5 worm cellular contexts compared by ENCODE assay signal in the genomic region with DNA sequence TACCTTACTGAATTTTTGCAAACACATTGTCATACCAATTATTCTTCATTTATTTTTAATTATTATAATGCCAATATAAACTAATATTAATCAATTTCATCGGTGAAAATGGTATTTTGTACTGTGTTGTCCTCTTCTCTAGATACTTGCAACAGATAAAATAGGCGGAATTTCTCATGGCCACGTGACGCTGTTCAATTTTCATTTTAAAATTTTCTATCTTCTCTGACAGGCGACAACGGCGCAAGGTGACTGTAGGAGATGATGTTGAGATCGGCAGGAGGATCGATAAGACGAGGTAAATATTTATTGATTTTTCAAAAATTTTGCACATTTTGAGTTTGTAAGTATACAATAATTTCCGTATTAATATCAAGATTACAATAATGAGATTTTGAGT.
A peak's percentile ranks its signal among the peaks of the same experiment; 100 is the strongest.
TF ChIP-seq lines count a peak whose summit lies in the region.

Gene ogdh-2, plus strand, starts transcription at position 233 of the 400 bp plus-strand sequence.

TF ChIP-seq in whole organism, L1 larva, 84 proteins besides CTCF, POLR2A, EP300 and RAD21 (continues in another document):
- TF ChIP-seq elt-3 (tag; optimal IDR thresholded peaks at IDR 0.05; lab: Kevin White, UChicago) (peak in 1 of 6 experiments; percentile 73), nhr-85 (tag; lab: Kevin White, UChicago) (peak; percentile 77), mdl-1 (tag; optimal IDR thresholded peaks at IDR 0.05; lab: Kevin White, UChicago) (peak in 1 of 2 experiments; percentile 39), blmp-1 (tag; optimal IDR thresholded peaks at IDR 0.05; lab: Kevin White, UChicago) (peak; percentile 85), unc-86 (tag; optimal IDR thresholded peaks at IDR 0.05; lab: Kevin White, UChicago) (no peak), nhr-71 (tag; optimal IDR thresholded peaks at IDR 0.05; lab: Kevin White, UChicago) (peak; percentile 39), tlp-1 (tag; optimal IDR thresholded peaks at IDR 0.05; lab: Kevin White, UChicago) (no peak), Y116A8C.19 (tag; optimal IDR thresholded peaks at IDR 0.05; lab: Kevin White, UChicago; ENCODE audit: borderline replicate concordance) (no peak), mep-1 (tag; optimal IDR thresholded peaks at IDR 0.05; lab: Kevin White, UChicago) (peak; percentile 47), efl-3 (GFP tag; optimal IDR thresholded peaks at IDR 0.05; lab: Kevin White, UChicago) (no peak), nhr-90 (tag; optimal IDR thresholded peaks at IDR 0.05; lab: Kevin White, UChicago; ENCODE audit: poor library complexity) (peak; percentile 16), ama-1 (optimal IDR thresholded peaks at IDR 0.05; lab: Kevin White, UChicago) (no peak), lin-14 (GFP tag; optimal IDR thresholded peaks at IDR 0.05; lab: Kevin White, UChicago) (peak; percentile 67), dpl-1 (GFP tag; optimal IDR thresholded peaks at IDR 0.05; lab: Kevin White, UChicago) (peak in 1 of 3 experiments; percentile 7), sup-37 (GFP tag; optimal IDR thresholded peaks at IDR 0.05; lab: Kevin White, UChicago) (no peak), lsy-2 (tag; optimal IDR thresholded peaks at IDR 0.05; lab: Kevin White, UChicago) (peak; percentile 5 to 6), nhr-19 (GFP tag; conservative IDR thresholded peaks at IDR 0.05; lab: Robert Waterston, UW) (no peak)

TF ChIP-seq in whole organism, L2 larva, 48 proteins besides CTCF, POLR2A, EP300 and RAD21 (continues in another document):
- TF ChIP-seq unc-62 (GFP tag; optimal IDR thresholded peaks at IDR 0.05; lab: Kevin White, UChicago), result no peak
- no peak for TF ChIP-seq sma-9 (GFP tag; optimal IDR thresholded peaks at IDR 0.05; lab: Kevin White, UChicago)
- no peak for TF ChIP-seq sma-9 (tag; optimal IDR thresholded peaks at IDR 0.05; lab: Kevin White, UChicago)
- no peak for TF ChIP-seq nhr-10 (tag; optimal IDR thresholded peaks at IDR 0.05; lab: Kevin White, UChicago)
- TF ChIP-seq ztf-1 (GFP tag; conservative IDR thresholded peaks at IDR 0.05; lab: Robert Waterston, UW), result no peak
- no peak for TF ChIP-seq ceh-82 (tag; optimal IDR thresholded peaks at IDR 0.05; lab: Kevin White, UChicago)
- TF ChIP-seq snpc-4 (tag; optimal IDR thresholded peaks at IDR 0.05; lab: Kevin White, UChicago), result no peak
- TF ChIP-seq lsy-2 (tag; optimal IDR thresholded peaks at IDR 0.05; lab: Kevin White, UChicago), result peak in 1 of 2 experiments; percentile 13
- TF ChIP-seq nhr-21 (tag; optimal IDR thresholded peaks at IDR 0.05; lab: Kevin White, UChicago), result peak; percentile 6
- TF ChIP-seq skn-1 (tag; optimal IDR thresholded peaks at IDR 0.05; lab: Kevin White, UChicago), result no peak
- no peak for TF ChIP-seq unc-55 (GFP tag; optimal IDR thresholded peaks at IDR 0.05; lab: Kevin White, UChicago)
- TF ChIP-seq Y55F3AM.14 (GFP tag; optimal IDR thresholded peaks at IDR 0.05; lab: Kevin White, UChicago), result no peak
- no peak for TF ChIP-seq ama-1 (optimal IDR thresholded peaks at IDR 0.05; lab: Kevin White, UChicago)
- TF ChIP-seq lin-11 (tag; optimal IDR thresholded peaks at IDR 0.05; lab: Kevin White, UChicago), result no peak
- no peak for TF ChIP-seq nhr-6 (tag; optimal IDR thresholded peaks at IDR 0.05; lab: Kevin White, UChicago)
- no peak for TF ChIP-seq elt-1 (tag; optimal IDR thresholded peaks at IDR 0.05; lab: Kevin White, UChicago)
- no peak for TF ChIP-seq nhr-23 (tag; optimal IDR thresholded peaks at IDR 0.05; lab: Kevin White, UChicago)
- TF ChIP-seq sma-3 (GFP tag; optimal IDR thresholded peaks at IDR 0.05; lab: Kevin White, UChicago), result peak; percentile 48
- TF ChIP-seq fos-1 (tag; optimal IDR thresholded peaks at IDR 0.05; lab: Kevin White, UChicago), result peak; percentile 10

TF ChIP-seq in whole organism, L3 larva, 47 proteins besides CTCF, POLR2A, EP300 and RAD21:
- TF ChIP-seq nhr-12 (tag; optimal IDR thresholded peaks at IDR 0.05; lab: Kevin White, UChicago), result no peak
- no peak for TF ChIP-seq unc-62 (GFP tag; optimal IDR thresholded peaks at IDR 0.05; lab: Kevin White, UChicago)
- TF ChIP-seq ztf-11 (tag; optimal IDR thresholded peaks at IDR 0.05; lab: Kevin White, UChicago), result no peak
- TF ChIP-seq mml-1 (tag; optimal IDR thresholded peaks at IDR 0.05; lab: Kevin White, UChicago), result no peak
- no peak for TF ChIP-seq nhr-23 (tag; optimal IDR thresholded peaks at IDR 0.05; lab: Kevin White, UChicago)
- TF ChIP-seq nfya-1 (tag; optimal IDR thresholded peaks at IDR 0.05; lab: Kevin White, UChicago; ENCODE audit: insufficient read depth), result no peak
- TF ChIP-seq fos-1 (tag; optimal IDR thresholded peaks at IDR 0.05; lab: Kevin White, UChicago), result no peak
- no peak for TF ChIP-seq snpc-4 (tag; optimal IDR thresholded peaks at IDR 0.05; lab: Kevin White, UChicago)
- TF ChIP-seq nhr-237 (tag; optimal IDR thresholded peaks at IDR 0.05; lab: Kevin White, UChicago), result no peak
- TF ChIP-seq skn-1 (tag; optimal IDR thresholded peaks at IDR 0.05; lab: Kevin White, UChicago), result no peak
- peak; percentile 34 for TF ChIP-seq ceh-28 (tag; optimal IDR thresholded peaks at IDR 0.05; lab: Kevin White, UChicago)
- no peak for TF ChIP-seq pha-4 (tag; optimal IDR thresholded peaks at IDR 0.05; lab: Kevin White, UChicago)
- no peak for TF ChIP-seq unc-39 (tag; optimal IDR thresholded peaks at IDR 0.05; lab: Kevin White, UChicago)
- no peak for TF ChIP-seq fkh-2 (tag; optimal IDR thresholded peaks at IDR 0.05; lab: Kevin White, UChicago)
- TF ChIP-seq nhr-25 (tag; optimal IDR thresholded peaks at IDR 0.05; lab: Kevin White, UChicago), result peak; percentile 12
- peak; percentile 7 for TF ChIP-seq elt-1 (tag; optimal IDR thresholded peaks at IDR 0.05; lab: Kevin White, UChicago)

TF ChIP-seq in whole organism, L4 larva, 104 proteins besides CTCF, POLR2A, EP300 and RAD21 (continues in another document):
- TF ChIP-seq ceh-28 (tag; optimal IDR thresholded peaks at IDR 0.05; lab: Kevin White, UChicago), result no peak
- TF ChIP-seq mxl-2 (GFP tag; conservative IDR thresholded peaks at IDR 0.05; lab: Robert Waterston, UW), result no peak
- TF ChIP-seq hlh-30 (tag; optimal IDR thresholded peaks at IDR 0.05; lab: Kevin White, UChicago; ENCODE audit: insufficient read depth), result peak; percentile 40
- no peak for TF ChIP-seq ceh-62 (tag; optimal IDR thresholded peaks at IDR 0.05; lab: Kevin White, UChicago)
- TF ChIP-seq R02D3.7 (tag; optimal IDR thresholded peaks at IDR 0.05; lab: Kevin White, UChicago), result no peak
- no peak for TF ChIP-seq tag-97 (GFP tag; IDR thresholded peaks at IDR 0.05; lab: Robert Waterston, UW)
- TF ChIP-seq nhr-11 (tag; optimal IDR thresholded peaks at IDR 0.05; lab: Kevin White, UChicago), result no peak
- TF ChIP-seq unc-62 (GFP tag; optimal IDR thresholded peaks at IDR 0.05 in 1 of 2; lab: Kevin White, UChicago), result peak in 1 of 2 experiments; percentile 20
- no peak for TF ChIP-seq unc-62 (tag; optimal IDR thresholded peaks at IDR 0.05; lab: Kevin White, UChicago)
- TF ChIP-seq lir-3 (tag; optimal IDR thresholded peaks at IDR 0.05; lab: Kevin White, UChicago), result no peak
- TF ChIP-seq F37D6.2 (tag; optimal IDR thresholded peaks at IDR 0.05; lab: Kevin White, UChicago), result no peak
- TF ChIP-seq spr-3 (GFP tag; optimal IDR thresholded peaks at IDR 0.05; lab: Kevin White, UChicago), result no peak
- no peak for TF ChIP-seq set-16 (GFP tag; IDR thresholded peaks at IDR 0.05; lab: Robert Waterston, UW)
- TF ChIP-seq mes-2 (tag; optimal IDR thresholded peaks at IDR 0.05; lab: Kevin White, UChicago; ENCODE audit: poor library complexity, severe bottlenecking), result no peak
- TF ChIP-seq aha-1 (tag; lab: Kevin White, UChicago), result no peak
- no peak for TF ChIP-seq nhr-102 (tag; optimal IDR thresholded peaks at IDR 0.05; lab: Kevin White, UChicago)
- TF ChIP-seq zip-2 (tag; optimal IDR thresholded peaks at IDR 0.05; lab: Kevin White, UChicago), result no peak
- TF ChIP-seq Y48G9A.11 (GFP tag; IDR thresholded peaks at IDR 0.05; lab: Robert Waterston, UW), result no peak
- TF ChIP-seq nhr-28 (tag; optimal IDR thresholded peaks at IDR 0.05; lab: Kevin White, UChicago), result peak; percentile 2
- no peak for TF ChIP-seq fkh-10 (GFP tag; optimal IDR thresholded peaks at IDR 0.05; lab: Kevin White, UChicago)
- no peak for TF ChIP-seq dpl-1 (GFP tag; optimal IDR thresholded peaks at IDR 0.05; lab: Kevin White, UChicago)
- TF ChIP-seq lsy-2 (tag; optimal IDR thresholded peaks at IDR 0.05; lab: Kevin White, UChicago), result peak in 1 of 2 experiments; percentile 26

TF ChIP-seq in whole organism, young adult, 124 proteins besides CTCF, POLR2A, EP300 and RAD21:
- no peak for TF ChIP-seq C06A6.2 (GFP tag; conservative IDR thresholded peaks at IDR 0.05; lab: Robert Waterston, UW)
- TF ChIP-seq die-1 (tag; optimal IDR thresholded peaks at IDR 0.05; lab: Kevin White, UChicago), result no peak
- no peak for TF ChIP-seq aptf-3 (GFP tag; IDR thresholded peaks at IDR 0.05; lab: Robert Waterston, UW)
- 0 out of 2 replicates have a peak, but pooled peaks have one; percentile 14 for TF ChIP-seq Y53G8AR.9 (GFP tag; conservative IDR thresholded peaks at IDR 0.05; lab: Robert Waterston, UW)
- no peak for TF ChIP-seq ceh-58 (GFP tag; IDR thresholded peaks at IDR 0.05; lab: Robert Waterston, UW)
- TF ChIP-seq F23B12.7 (tag; optimal IDR thresholded peaks at IDR 0.05; lab: Kevin White, UChicago; ENCODE audit: insufficient read depth), result no peak
- TF ChIP-seq zim-3 (tag; optimal IDR thresholded peaks at IDR 0.05; lab: Kevin White, UChicago), result no peak
- TF ChIP-seq dox-1 (GFP tag; IDR thresholded peaks at IDR 0.05; lab: Robert Waterston, UW), result no peak
- TF ChIP-seq akir-1 (GFP tag; optimal IDR thresholded peaks at IDR 0.05; lab: Kevin White, UChicago), result no peak
- 0 out of 2 replicates have a peak, but pooled peaks have one; percentile 7 for TF ChIP-seq Y95B8A.8 (GFP tag; IDR thresholded peaks at IDR 0.05; lab: Robert Waterston, UW)
- no peak for TF ChIP-seq ceh-100 (GFP tag; IDR thresholded peaks at IDR 0.05; lab: Robert Waterston, UW)
- TF ChIP-seq lir-1 (GFP tag; conservative IDR thresholded peaks at IDR 0.05; lab: Robert Waterston, UW), result no peak
- no peak for TF ChIP-seq tlf-1 (GFP tag; optimal IDR thresholded peaks at IDR 0.05; lab: Kevin White, UChicago)
TF ChIP-seq in whole organism, young adult: peak in this region for 2.
